Worm (Caenorhabditis elegans): Measurements from ENCODE around the gene nlp-19.
A peak's percentile ranks its signal among the peaks of the same experiment; 100 is the strongest.

The nlp-19 gene

ce11 chrX:10958427-10958826 lies at the start of gene nlp-19:
TSS of gene nlp-19 (plus strand) at chrX:10958727.
- TF ChIP-seq efl-3 (GFP tag; optimal IDR thresholded peaks at IDR 0.05) = no peak
- no peak for TF ChIP-seq tbx-2 (tag; optimal IDR thresholded peaks at IDR 0.05)
- TF ChIP-seq ztf-4 (tag; optimal IDR thresholded peaks at IDR 0.05) = no peak
- TF ChIP-seq nhr-237 (tag; optimal IDR thresholded peaks at IDR 0.05) = no peak
- TF ChIP-seq unc-62 (GFP tag; optimal IDR thresholded peaks at IDR 0.05) = no peak
- TF ChIP-seq ets-5 (GFP tag; IDR thresholded peaks at IDR 0.05) = no peak
- TF ChIP-seq nhr-85 (tag) = no peak
- TF ChIP-seq elt-3 (tag; optimal IDR thresholded peaks at IDR 0.05) = no peak
- no peak for TF ChIP-seq blmp-1 (tag; optimal IDR thresholded peaks at IDR 0.05)
- TF ChIP-seq alr-1 (tag; optimal IDR thresholded peaks at IDR 0.05; ENCODE audit: borderline replicate concordance) = no peak
- TF ChIP-seq mab-9 (GFP tag; IDR thresholded peaks at IDR 0.05) = no peak
- no peak for TF ChIP-seq lin-15B (tag; optimal IDR thresholded peaks at IDR 0.05)
- no peak for TF ChIP-seq mep-1 (tag; optimal IDR thresholded peaks at IDR 0.05)
- no peak for TF ChIP-seq nhr-90 (tag; optimal IDR thresholded peaks at IDR 0.05; ENCODE audit: poor library complexity)

- peak in 1 of 2 experiments; percentile 33 for TF ChIP-seq lsy-2 (tag; optimal IDR thresholded peaks at IDR 0.05)
- peak; percentile 36 for TF ChIP-seq lin-39 (tag; optimal IDR thresholded peaks at IDR 0.05)
- peak; percentile 70 for TF ChIP-seq rnt-1 (tag; optimal IDR thresholded peaks at IDR 0.05)
- TF ChIP-seq lin-14 (GFP tag; optimal IDR thresholded peaks at IDR 0.05) = peak; percentile 69
- TF ChIP-seq nhr-19 (GFP tag; conservative IDR thresholded peaks at IDR 0.05) = peak; percentile 34; the same call in 1 of the 2 replicates
- no peak for TF ChIP-seq tbx-2 (tag; optimal IDR thresholded peaks at IDR 0.05)
- TF ChIP-seq snu-23 (GFP tag; optimal IDR thresholded peaks at IDR 0.05) = peak; percentile 12
- TF ChIP-seq nhr-71 (tag; optimal IDR thresholded peaks at IDR 0.05) = peak; percentile 60
- no peak for TF ChIP-seq aly-2 (tag; optimal IDR thresholded peaks at IDR 0.05)
- TF ChIP-seq C34B4.2 (tag; optimal IDR thresholded peaks at IDR 0.05) = no peak
- no peak for TF ChIP-seq ces-1 (GFP tag; optimal IDR thresholded peaks at IDR 0.05)
Measured at ce11 chrX:10909661-10910060, 48.9 kb upstream of the nlp-19 start.

ce11 chrX:10910716-10911115 lies 47.8 kb upstream of the nlp-19 start, which contains the start of gene F47B10.8:
TSS of gene F47B10.8 (minus strand) at chrX:10910816.
- peak; percentile 34 for TF ChIP-seq rnt-1 (tag; optimal IDR thresholded peaks at IDR 0.05)
- no peak for TF ChIP-seq swsn-7 (tag; optimal IDR thresholded peaks at IDR 0.05)

ce11 chrX:10913981-10914380 lies 44.5 kb upstream of the nlp-19 start, which contains the start of gene F47B10.9:
TSS of gene F47B10.9 (minus strand) at chrX:10914081.
- TF ChIP-seq skn-1 (tag; optimal IDR thresholded peaks at IDR 0.05) (no peak), unc-30 (tag; optimal IDR thresholded peaks at IDR 0.05) (no peak), blmp-1 (tag; optimal IDR thresholded peaks at IDR 0.05) (no peak), unc-98 (GFP tag; IDR thresholded peaks at IDR 0.05) (no peak), irx-1 (tag; optimal IDR thresholded peaks at IDR 0.05) (no peak), fkh-10 (GFP tag; optimal IDR thresholded peaks at IDR 0.05) (no peak), pqm-1 (tag; optimal IDR thresholded peaks at IDR 0.05) (no peak), nhr-47 (tag; optimal IDR thresholded peaks at IDR 0.05) (no peak), efl-1 (optimal IDR thresholded peaks at IDR 0.05) (no peak), efl-1 (GFP tag; optimal IDR thresholded peaks at IDR 0.05 in 1 of 2) (no peak), rnt-1 (tag; optimal IDR thresholded peaks at IDR 0.05) (no peak), egl-13 (tag; optimal IDR thresholded peaks at IDR 0.05) (no peak)

ce11 chrX:10914421-10915277 lies 43.9 kb upstream of the nlp-19 start:
- TF ChIP-seq ceh-63 (GFP tag; optimal IDR thresholded peaks at IDR 0.05) (no peak), elt-2 (tag; optimal IDR thresholded peaks at IDR 0.05) (peak; percentile 66), nhr-20 (tag; optimal IDR thresholded peaks at IDR 0.05) (peak; percentile 53), xbp-1 (tag; optimal IDR thresholded peaks at IDR 0.05) (no peak), nhr-77 (tag; optimal IDR thresholded peaks at IDR 0.05) (no peak), blmp-1 (tag; optimal IDR thresholded peaks at IDR 0.05) (peak; percentile 12), nhr-19 (GFP tag; conservative IDR thresholded peaks at IDR 0.05) (no peak), aha-1 (tag; optimal IDR thresholded peaks at IDR 0.05) (no peak), Y116A8C.19 (tag; optimal IDR thresholded peaks at IDR 0.05; ENCODE audit: borderline replicate concordance) (no peak), nhr-84 (tag; optimal IDR thresholded peaks at IDR 0.05) (no peak), elt-3 (tag; optimal IDR thresholded peaks at IDR 0.05) (peak in 1 of 6 experiments; percentile 11), ztf-4 (tag; optimal IDR thresholded peaks at IDR 0.05) (no peak), fkh-8 (tag; optimal IDR thresholded peaks at IDR 0.05) (no peak), lin-35 (GFP tag; optimal IDR thresholded peaks at IDR 0.05) (peak in 1 of 2 experiments; percentile 17), zag-1 (tag; optimal IDR thresholded peaks at IDR 0.05) (no peak), nhr-85 (tag) (peak; percentile 83)

All from whole organism, L1 larva.